Fruit fly (Drosophila melanogaster) ovary, adult (tissue): ENCODE data around the gene CG3740.

ENCODE experiments used
- CG17801 ChIP-seq: fragments of 200-800 bp; optimal IDR thresholded peaks from 2 replicates; lab custom pipeline; 2019; ENCODE audit warnings: missing biosample characterization, mild to moderate bottlenecking, missing genetic modification characterization, moderate library complexity; ENCODE audit not compliant: partially characterized antibody

Gene CG3740

DNA sequence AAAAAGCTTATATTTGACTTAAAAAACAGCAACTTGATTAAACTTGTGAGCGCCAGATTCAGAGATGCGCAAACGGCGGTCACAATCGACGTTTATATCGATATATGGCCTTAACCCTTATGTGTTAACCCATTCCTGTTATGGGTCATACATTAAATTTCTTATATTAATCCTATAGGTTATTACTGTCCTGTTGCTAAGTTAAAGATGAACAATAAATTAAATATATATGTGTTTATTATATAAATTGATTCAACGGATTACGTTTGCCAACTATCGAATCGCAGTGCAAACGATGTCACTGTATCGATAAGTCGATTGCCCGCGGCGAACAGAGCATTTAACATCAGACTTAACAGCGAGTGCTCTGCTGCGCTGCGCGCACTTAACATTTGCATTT is at the start of gene CG3740, which contains the start of gene hfw:
CG3740 (minus strand) TSS at position 84 of the 400 bp plus-strand sequence.
hfw (plus strand) TSS at position 357 of the 400 bp plus-strand sequence.
- peak; percentile 59 for TF ChIP-seq CG17801 (GFP tag; lab: Kevin White, UChicago)

DNA sequence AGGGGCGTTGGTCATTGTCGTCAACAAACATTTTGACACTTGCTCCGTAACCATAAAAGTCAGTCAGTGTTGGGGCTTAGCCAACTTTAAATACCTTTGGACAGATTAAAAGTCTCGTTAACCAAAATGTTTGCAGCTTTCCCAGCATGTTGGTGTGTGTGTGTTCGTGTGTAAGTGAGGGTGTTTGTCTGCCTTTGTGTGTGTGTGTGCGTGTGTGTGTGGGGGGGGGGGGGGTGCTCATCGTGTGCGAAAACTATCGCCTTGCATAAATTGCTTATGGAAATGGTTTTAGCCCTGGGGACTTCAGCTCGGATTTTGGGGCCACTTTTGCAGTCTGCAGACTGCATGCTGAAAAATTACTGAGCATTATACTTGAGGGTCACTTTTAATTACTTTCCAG is 45.8 kb upstream of the CG3740 start:
- TF ChIP-seq CG17801 (GFP tag; lab: Kevin White, UChicago), result no peak

DNA sequence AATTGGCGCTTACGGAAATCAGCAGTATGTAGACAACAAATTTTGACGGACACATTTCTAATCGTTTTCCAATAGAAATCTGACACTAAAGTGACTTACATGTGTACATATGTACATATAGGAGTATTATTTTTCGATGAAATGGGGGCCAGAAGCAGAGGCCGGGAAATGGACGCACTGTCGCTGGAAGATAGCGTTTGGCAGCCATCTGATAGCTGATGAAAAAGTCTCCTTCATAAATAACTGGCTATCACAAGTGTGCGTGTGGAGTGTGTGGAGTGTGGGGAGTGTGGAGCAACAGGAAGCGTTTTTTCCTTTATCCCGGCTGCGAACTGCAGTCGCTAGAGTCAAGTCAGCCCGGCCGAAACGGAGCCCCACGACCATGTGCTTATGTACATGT is 41.0 kb upstream of the CG3740 start, which contains the start of gene CG3795:
CG3795 (minus strand) TSS at position 101 of the 400 bp plus-strand sequence.
- TF ChIP-seq CG17801 (GFP tag; lab: Kevin White, UChicago), result no peak

DNA sequence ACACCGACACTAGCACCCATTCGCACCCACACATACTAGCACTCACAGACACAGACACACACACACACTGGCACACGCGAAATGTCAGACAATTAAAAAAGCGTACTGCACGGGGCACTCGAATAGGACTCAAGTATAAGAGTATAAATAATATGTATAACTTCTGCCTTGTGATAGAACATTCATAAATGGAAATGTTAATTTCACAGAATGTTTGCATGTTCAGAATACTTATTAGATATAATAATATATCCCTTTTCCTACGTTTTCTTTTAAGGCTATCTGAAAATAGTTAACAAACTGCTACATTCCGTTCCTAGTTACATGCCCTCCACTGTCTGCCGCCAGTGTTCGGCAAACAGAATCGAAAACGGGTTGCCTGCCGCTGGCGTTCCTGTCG is 36.8 kb upstream of the CG3740 start:
- TF ChIP-seq CG17801 (GFP tag; lab: Kevin White, UChicago), result no peak

DNA sequence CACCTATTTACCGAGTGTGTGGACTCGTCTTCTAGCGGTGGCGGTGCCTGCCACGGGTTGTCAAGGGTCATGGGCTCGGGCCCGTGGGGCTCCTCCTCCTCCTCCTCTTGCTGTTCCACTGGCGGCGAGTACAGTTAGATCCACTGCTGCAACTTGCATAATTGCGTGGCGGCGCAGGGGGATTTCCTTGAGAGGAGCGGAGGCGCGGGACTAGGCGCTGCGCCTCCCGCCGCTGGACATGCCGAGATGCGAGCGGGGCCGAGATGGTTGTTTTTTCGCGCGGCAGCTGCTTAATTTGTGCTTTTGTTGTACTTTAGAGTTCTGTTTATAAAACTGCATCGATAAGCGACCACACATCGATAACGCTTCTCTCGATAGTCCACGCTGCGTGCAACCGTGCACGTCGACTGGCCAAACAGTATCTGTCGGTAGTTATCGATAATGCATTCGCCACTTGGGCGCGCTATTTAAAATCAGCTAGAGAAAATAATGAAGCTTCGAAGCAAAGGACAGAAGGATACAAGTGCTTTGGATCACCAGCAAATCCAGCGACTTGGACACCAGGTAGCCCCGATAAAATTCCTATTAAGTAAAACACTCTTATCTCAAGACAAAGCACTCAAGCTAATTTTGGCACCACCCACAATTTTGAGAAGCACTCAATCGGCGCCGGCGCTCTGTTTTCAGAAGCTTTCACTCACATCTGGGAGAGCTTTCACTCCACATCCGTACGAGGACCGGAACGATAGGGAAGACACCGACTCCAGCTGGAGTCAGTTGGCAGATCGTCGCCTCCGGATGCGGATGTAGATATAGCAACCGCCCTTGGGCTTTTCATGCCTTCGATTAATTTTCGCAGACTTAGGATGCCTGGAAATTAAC is 26.7 kb upstream of the CG3740 start, which contains the start of gene a6:
a6 (minus strand) TSS at position 361 of the 882 bp plus-strand sequence.
- TF ChIP-seq CG17801 (GFP tag; lab: Kevin White, UChicago), result peak; percentile 60

DNA sequence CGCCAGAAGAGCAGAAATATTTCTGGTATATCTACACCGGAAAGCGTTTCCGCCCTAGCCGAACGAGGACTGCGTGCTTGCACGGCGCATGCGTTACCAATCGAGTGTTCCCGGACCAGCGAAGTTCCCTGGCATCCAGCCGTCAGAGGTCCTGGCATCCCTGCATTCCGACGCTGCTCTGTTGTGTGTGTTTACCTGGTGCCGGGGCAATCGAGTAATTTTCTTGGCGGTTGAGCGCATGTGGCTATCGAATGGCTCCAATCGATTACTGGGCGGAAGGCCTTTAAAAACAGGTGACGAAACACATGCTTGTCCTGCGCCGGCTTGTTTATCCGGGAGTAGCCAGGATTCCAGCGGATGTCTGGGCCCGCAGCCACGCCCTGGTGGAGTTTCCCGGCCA is 23.5 kb upstream of the CG3740 start, which contains the start of gene CG32809:
CG32809 (minus strand) TSS at position 216 of the 400 bp plus-strand sequence.
- TF ChIP-seq CG17801 (GFP tag; lab: Kevin White, UChicago), result no peak

DNA sequence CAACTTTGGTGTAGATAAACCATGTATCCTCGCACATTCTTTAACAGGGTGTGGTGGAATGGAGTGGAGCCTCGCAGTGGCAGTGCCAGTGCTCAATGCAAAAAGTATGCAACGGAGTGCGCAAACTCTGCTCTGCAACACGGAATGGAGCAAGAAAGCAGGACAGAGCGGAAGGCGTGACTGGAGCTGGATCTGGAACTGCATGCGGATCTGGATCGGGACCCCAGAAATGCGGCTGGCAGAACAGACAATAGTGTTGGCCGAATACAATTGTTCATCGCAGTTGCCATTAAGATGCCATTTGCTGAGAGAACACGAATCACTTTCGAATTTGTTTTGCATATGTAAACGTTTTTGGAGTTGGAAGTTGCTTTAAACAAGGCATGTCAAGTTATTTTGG is 22.4 kb upstream of the CG3740 start:
- no peak for TF ChIP-seq CG17801 (GFP tag; lab: Kevin White, UChicago)

DNA sequence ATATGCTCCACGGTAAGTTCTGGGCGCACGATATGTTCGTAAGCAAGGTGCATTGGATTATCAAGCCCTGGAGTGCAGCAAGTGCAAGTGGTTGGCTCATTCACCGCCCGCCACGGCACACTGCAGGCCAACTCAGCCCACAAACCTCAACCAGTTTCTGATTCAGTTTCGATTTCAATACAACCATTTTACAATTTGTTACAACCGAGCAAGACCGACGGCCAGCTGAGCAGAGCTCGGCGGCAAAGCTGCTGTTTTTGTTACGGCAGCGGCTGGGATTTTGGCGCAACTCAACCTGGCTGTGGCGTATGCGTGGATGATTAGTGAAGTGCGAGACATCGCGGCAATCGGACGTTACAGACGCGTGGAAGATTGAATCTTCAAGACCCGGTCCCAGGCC is 17.2 kb upstream of the CG3740 start, which contains the start of gene b6:
b6 (plus strand) TSS at position 320 of the 400 bp plus-strand sequence.
- TF ChIP-seq CG17801 (GFP tag; lab: Kevin White, UChicago), result no peak

DNA sequence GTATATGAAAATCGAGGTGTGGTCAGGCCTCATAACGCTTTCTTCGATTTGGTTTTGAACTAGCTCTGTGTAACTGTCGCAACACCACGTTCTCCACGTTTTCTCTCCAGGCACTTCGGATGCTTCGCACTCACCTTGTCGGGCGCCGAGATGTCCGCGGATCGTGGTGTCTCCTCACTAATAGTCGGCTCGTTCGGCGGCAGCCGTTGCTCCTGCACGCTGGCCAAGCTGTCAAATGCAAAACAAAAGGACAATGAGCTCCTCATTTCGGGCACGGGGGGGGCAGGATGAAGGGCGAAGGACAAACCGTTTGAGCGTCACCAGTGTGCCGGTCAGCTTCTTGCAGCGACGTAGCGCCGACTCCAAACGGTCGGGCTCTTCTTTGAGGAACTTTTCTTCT is 12.2 kb upstream of the CG3740 start, which contains the start of gene CG14797:
CG14797 (plus strand) TSS at position 301 of the 400 bp plus-strand sequence.
- TF ChIP-seq CG17801 (GFP tag; lab: Kevin White, UChicago), result no peak

DNA sequence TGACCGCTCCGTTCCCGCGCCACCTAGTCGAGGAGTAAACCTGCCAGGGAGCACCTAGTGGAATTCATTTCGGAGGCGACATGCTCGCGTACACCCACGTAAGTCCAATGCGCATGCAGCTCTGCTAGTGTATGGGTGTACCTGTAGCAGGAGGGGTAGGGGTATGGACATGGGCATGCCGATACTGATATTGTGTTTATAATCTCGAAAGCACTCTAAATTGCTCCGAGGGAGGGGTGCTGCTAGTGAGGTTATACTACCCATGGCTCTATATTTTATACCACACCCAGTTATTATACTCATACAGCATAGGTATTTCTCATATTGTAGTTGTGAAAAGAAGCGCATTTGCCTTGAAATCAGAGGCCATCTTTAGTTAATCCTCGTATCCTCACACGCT is 743 bp upstream of the CG3740 start:
- TF ChIP-seq CG17801 (GFP tag; lab: Kevin White, UChicago), result no peak

DNA sequence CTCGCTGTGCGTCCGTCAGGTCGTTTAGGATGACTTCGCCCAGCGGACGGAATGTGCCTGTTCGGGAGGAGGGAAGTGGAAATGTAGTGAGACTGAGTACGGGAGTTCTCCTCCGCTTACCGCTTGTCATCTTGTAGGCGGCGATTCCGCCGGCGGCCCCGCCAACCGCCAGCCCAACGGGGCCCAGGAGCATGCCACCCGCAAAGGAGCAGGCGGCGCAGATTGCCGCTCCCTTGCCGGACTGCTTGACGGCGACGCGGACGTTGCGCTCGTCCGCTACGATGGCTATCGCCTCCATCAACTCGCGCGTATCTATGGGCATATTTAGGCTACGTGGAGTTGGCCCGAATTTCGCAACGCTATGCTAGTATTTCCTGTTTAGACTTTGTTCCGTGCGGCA is 409 bp downstream of the CG3740 start, which contains the start of gene Mur2B:
Mur2B (minus strand) TSS at position 101 of the 400 bp plus-strand sequence.
- no peak for TF ChIP-seq CG17801 (GFP tag; lab: Kevin White, UChicago)

DNA sequence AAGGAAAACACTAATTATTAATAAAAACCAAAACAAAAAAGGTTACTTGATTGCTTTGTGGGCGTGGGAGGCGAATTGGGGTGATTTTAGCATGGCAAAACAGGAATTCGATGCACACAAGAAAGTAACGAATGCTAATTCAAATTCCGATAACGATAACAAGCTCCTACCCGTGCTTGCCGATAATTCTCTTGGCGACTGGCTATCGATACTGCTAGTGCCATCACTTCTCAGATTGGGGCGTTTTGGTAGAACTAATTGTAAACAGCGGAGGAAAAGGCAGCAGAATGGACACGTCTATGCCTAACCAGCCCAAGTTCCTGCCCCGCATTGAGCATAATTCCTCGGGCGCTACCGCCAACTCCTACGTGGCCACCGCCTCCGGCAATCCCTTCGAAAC is 4.3 kb downstream of the CG3740 start, which contains the start of gene dor:
dor (plus strand) TSS at position 217 of the 400 bp plus-strand sequence.
- peak; percentile 23 for TF ChIP-seq CG17801 (GFP tag; lab: Kevin White, UChicago)

DNA sequence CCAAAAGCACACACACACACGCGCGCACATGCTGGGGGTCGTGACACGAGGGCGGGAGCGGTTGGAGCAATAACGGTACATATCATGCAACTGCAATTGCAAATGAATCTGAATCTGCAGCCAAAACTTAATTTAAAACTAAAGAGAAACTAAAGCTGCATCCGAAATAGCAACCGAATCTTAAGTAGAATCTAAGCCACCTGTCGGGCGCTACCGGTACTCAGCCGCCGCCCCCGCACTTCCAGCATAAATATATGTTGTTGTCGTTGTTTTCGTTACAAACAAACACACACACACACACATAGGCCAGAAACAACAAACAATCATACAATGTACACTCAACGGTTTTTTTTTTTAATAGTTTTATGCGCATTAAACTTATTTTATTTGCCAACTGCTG is 8.8 kb downstream of the CG3740 start:
- TF ChIP-seq CG17801 (GFP tag; lab: Kevin White, UChicago), result no peak

DNA sequence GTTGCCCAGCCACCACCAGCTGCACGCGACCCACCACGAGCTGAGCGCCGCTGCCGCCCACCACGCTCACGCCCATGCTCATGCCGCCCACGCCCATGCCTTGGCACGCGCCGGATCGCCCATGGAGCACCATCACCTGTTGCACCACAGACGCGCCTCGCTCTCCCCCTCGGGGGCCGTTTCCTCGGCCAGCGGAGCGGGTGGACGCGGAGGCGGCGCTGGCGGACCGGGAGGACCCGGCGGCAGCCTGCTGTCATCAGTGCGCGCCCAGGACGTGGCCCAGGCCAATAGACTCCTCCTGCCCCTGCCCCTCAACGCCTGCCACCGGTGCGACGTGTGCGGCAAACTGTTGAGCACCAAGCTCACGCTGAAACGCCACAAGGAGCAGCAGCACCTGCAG is 21.2 kb downstream of the CG3740 start:
- TF ChIP-seq CG17801 (GFP tag; lab: Kevin White, UChicago), result no peak

DNA sequence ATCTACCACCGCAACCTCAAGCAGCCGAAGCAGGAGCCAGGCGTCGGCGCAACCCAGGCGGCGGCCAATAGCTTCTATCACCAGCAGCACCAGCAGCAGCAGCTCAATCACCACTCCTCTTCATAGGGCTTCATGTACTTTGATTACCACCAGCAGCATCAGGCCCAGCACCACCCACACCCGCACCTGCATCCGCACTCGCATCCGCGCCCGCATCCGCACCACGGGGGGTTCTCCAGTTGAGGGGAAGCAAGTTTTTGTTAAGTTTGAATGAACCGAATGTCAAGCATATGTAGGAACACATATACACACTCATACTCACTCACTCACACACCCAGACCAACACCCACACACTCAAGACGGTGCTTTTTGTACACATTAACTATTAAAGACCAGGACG is 25.5 kb downstream of the CG3740 start:
- no peak for TF ChIP-seq CG17801 (GFP tag; lab: Kevin White, UChicago)
